Fruit fly (Drosophila melanogaster) whole organism, embryonic: ENCODE measurements around the gene CG9628.

Source experiments
- Adf1 ChIP-seq: fragments of 200-800 bp; sonication (Bioruptor generic); IDR thresholded peaks from 2 replicates; pipeline ENCODE4 v1.3.6; 2022; ENCODE audit warnings: missing biosample characterization, missing genetic modification characterization
- Atf3 ChIP-seq: fragments of 200-800 bp; sonication (Bioruptor generic); optimal IDR thresholded peaks from 3 replicates; lab custom pipeline; 2016; ENCODE audit warnings: missing biosample characterization, missing genetic modification characterization
- BEAF-32 ChIP-seq: fragments of 200-800 bp; sonication (Bioruptor generic); optimal IDR thresholded peaks from 3 replicates; lab custom pipeline; 2017; ENCODE audit warnings: missing biosample characterization, missing genetic modification characterization, mild to moderate bottlenecking, moderate library complexity, missing genetic modification reagents
- CG1024 ChIP-seq: fragments of 200-800 bp; sonication (Bioruptor generic); IDR thresholded peaks from 2 replicates; pipeline ENCODE4 v1.3.6; 2022; ENCODE audit warnings: missing biosample characterization, missing genetic modification characterization
- CG10366 ChIP-seq: fragments of 200-800 bp; sonication (Bioruptor generic); IDR thresholded peaks from 2 replicates; pipeline ENCODE4 v1.3.6; 2022; ENCODE audit warnings: missing biosample characterization, missing genetic modification characterization
- CG10979 ChIP-seq: fragments of 200-800 bp; sonication (Bioruptor generic); optimal IDR thresholded peaks from 2 replicates; lab custom pipeline; 2018; ENCODE audit warnings: missing biosample characterization, mild to moderate bottlenecking, missing genetic modification characterization, moderate library complexity
- CG13775 ChIP-seq: fragments of 200-800 bp; sonication (Bioruptor generic); optimal IDR thresholded peaks from 3 replicates; lab custom pipeline; 2017; ENCODE audit warnings: missing biosample characterization, mild to moderate bottlenecking, missing genetic modification characterization
- CG17186 ChIP-seq: fragments of 200-800 bp; sonication (Bioruptor generic); optimal IDR thresholded peaks from 3 replicates; lab custom pipeline; 2017; ENCODE audit warnings: missing biosample characterization, missing genetic modification reagents, missing genetic modification characterization
- CG17328 ChIP-seq: fragments of 200-800 bp; sonication (Bioruptor generic); IDR thresholded peaks from 2 replicates; pipeline ENCODE4 v1.3.6; 2022; ENCODE audit warnings: missing biosample characterization, missing genetic modification characterization
- CG17829 ChIP-seq: fragments of 200-800 bp; optimal IDR thresholded peaks from 2 replicates; lab custom pipeline; 2019; ENCODE audit warnings: missing biosample characterization, mild to moderate bottlenecking, missing genetic modification characterization, moderate library complexity
- CG1792 ChIP-seq: fragments of 200-800 bp; sonication (Bioruptor generic); optimal IDR thresholded peaks from 2 replicates; lab custom pipeline; 2016; ENCODE audit warnings: missing biosample characterization, missing genetic modification characterization
- CG18764 ChIP-seq: fragments of 200-800 bp; sonication (Bioruptor generic); optimal IDR thresholded peaks from 3 replicates; lab custom pipeline; 2016; ENCODE audit warnings: missing biosample characterization, missing genetic modification characterization
- CG2712 ChIP-seq: fragments of 200-800 bp; optimal IDR thresholded peaks from 3 replicates; lab custom pipeline; 2019; ENCODE audit warnings: missing biosample characterization, mild to moderate bottlenecking, missing genetic modification characterization, moderate library complexity
- CG31441 ChIP-seq: fragments of 200-800 bp; sonication (Bioruptor generic); IDR thresholded peaks from 2 replicates; pipeline ENCODE4 v1.3.6; 2022; ENCODE audit warnings: missing biosample characterization, missing genetic modification characterization
- CG33557 ChIP-seq: fragments of 200-800 bp; sonication (Bioruptor generic); optimal IDR thresholded peaks from 2 replicates; lab custom pipeline; 2019; ENCODE audit warnings: missing biosample characterization, mild to moderate bottlenecking, missing genetic modification characterization, moderate library complexity
- CG3726 ChIP-seq: fragments of 200-800 bp; sonication (Bioruptor generic); IDR thresholded peaks from 3 replicates; pipeline ENCODE4, ENCODE4 v1.3.6; 2022; ENCODE audit warnings: missing biosample characterization, missing genetic modification characterization
- CG3847 ChIP-seq: fragments of 200-800 bp; sonication (Bioruptor generic); IDR thresholded peaks from 2 replicates; pipeline ENCODE4 v1.3.6; 2022; ENCODE audit warnings: missing biosample characterization, missing genetic modification characterization
- CG6791 ChIP-seq: fragments of 200-800 bp; sonication (Bioruptor generic); IDR thresholded peaks from 3 replicates; pipeline ENCODE4 v1.3.6; 2022; ENCODE audit warnings: missing biosample characterization, missing genetic modification characterization; ENCODE audit not compliant: partially characterized antibody
- Doc3 ChIP-seq: fragments of 200-800 bp; sonication (Bioruptor generic); IDR thresholded peaks from 3 replicates; pipeline ENCODE4 v1.3.6; 2022; ENCODE audit warnings: missing biosample characterization, missing genetic modification characterization; ENCODE audit not compliant: partially characterized antibody
- E2f1 ChIP-seq: fragments of 200-800 bp; sonication (Bioruptor generic); IDR thresholded peaks from 2 replicates; pipeline ENCODE4 v1.3.6; 2022; ENCODE audit warnings: missing biosample characterization, missing genetic modification characterization
- Gsc ChIP-seq: fragments of 200-800 bp; sonication (Bioruptor generic); IDR thresholded peaks from 2 replicates; pipeline ENCODE4 v1.3.6; 2022; ENCODE audit warnings: missing biosample characterization, missing genetic modification characterization
- Hr39 ChIP-seq: fragments of >200 bp; optimal IDR thresholded peaks from 2 replicates; lab custom pipeline; 2017
- Jarid2 ChIP-seq: fragments of 200-800 bp; sonication (Bioruptor generic); optimal IDR thresholded peaks from 3 replicates; lab custom pipeline; 2017; ENCODE audit warnings: mild to moderate bottlenecking, missing biosample characterization, missing genetic modification reagents, missing genetic modification characterization
- NC2β ChIP-seq: fragments of 200-800 bp; sonication (Bioruptor generic); optimal IDR thresholded peaks from 2 replicates; lab custom pipeline; 2016; ENCODE audit warnings: missing biosample characterization, missing genetic modification characterization
- NFAT ChIP-seq: fragments of 200-800 bp; sonication (Bioruptor generic); IDR thresholded peaks from 2 replicates; pipeline ENCODE4 v1.3.6; 2022; ENCODE audit warnings: missing biosample characterization, missing genetic modification characterization
- NK7.1 ChIP-seq: fragments of 200-800 bp; sonication (Bioruptor generic); optimal IDR thresholded peaks from 3 replicates; lab custom pipeline; 2016; ENCODE audit warnings: missing biosample characterization, missing genetic modification characterization
- Sox100B ChIP-seq: fragments of 200-800 bp; sonication (Bioruptor generic); optimal IDR thresholded peaks from 3 replicates; lab custom pipeline; 2018; ENCODE audit warnings: missing biosample characterization, mild to moderate bottlenecking, missing genetic modification characterization
- Sox102F ChIP-seq: fragments of 200-800 bp; sonication (Bioruptor generic); optimal IDR thresholded peaks from 2 replicates; lab custom pipeline; 2018; ENCODE audit warnings: missing biosample characterization, mild to moderate bottlenecking, missing genetic modification characterization, moderate library complexity
- Sry-β ChIP-seq: fragments of 200-800 bp; sonication (Bioruptor generic); optimal IDR thresholded peaks from 2 replicates; lab custom pipeline; 2018; ENCODE audit warnings: missing biosample characterization, mild to moderate bottlenecking, missing genetic modification characterization, moderate library complexity
- Ssrp ChIP-seq: fragments of 200-800 bp; sonication (Bioruptor generic); optimal IDR thresholded peaks from 2 replicates; lab custom pipeline; 2018; ENCODE audit warnings: missing biosample characterization, mild to moderate bottlenecking, missing genetic modification characterization, moderate library complexity
- amos ChIP-seq: fragments of 200-800 bp; sonication (Bioruptor generic); IDR thresholded peaks from 2 replicates; pipeline ENCODE4 v1.3.6; 2022; ENCODE audit warnings: missing biosample characterization, missing genetic modification characterization; ENCODE audit not compliant: partially characterized antibody
- ash1 ChIP-seq: fragments of 200-800 bp; sonication (Bioruptor generic); optimal IDR thresholded peaks from 2 replicates; lab custom pipeline; 2018; ENCODE audit warnings: missing biosample characterization, mild to moderate bottlenecking, missing genetic modification characterization
- az2 ChIP-seq: fragments of 200-800 bp; sonication (Bioruptor generic); optimal IDR thresholded peaks from 3 replicates; lab custom pipeline; 2016; ENCODE audit warnings: missing biosample characterization, missing genetic modification characterization
- bigmax ChIP-seq: fragments of 200-800 bp; sonication (Bioruptor generic); optimal IDR thresholded peaks from 2 replicates; lab custom pipeline; 2018; ENCODE audit warnings: missing biosample characterization, mild to moderate bottlenecking, missing genetic modification characterization
- cato ChIP-seq: fragments of 200-800 bp; sonication (Bioruptor generic); optimal IDR thresholded peaks from 2 replicates; lab custom pipeline; 2016; ENCODE audit warnings: missing biosample characterization, missing genetic modification characterization, borderline replicate concordance
- danr ChIP-seq: fragments of 200-800 bp; sonication (Bioruptor generic); IDR thresholded peaks from 2 replicates; pipeline ENCODE4 v1.3.6; 2022; ENCODE audit warnings: missing biosample characterization, missing genetic modification characterization
- dmrt99B ChIP-seq: fragments of 200-800 bp; sonication (Bioruptor generic); optimal IDR thresholded peaks from 2 replicates; lab custom pipeline; 2018; ENCODE audit warnings: missing biosample characterization, mild to moderate bottlenecking, missing genetic modification characterization, moderate library complexity
- dpn ChIP-seq, 2 experiments: fragments of 200-800 bp; sonication (Bioruptor generic); optimal IDR thresholded peaks; 3 replicates each; lab custom pipeline; 2016; ENCODE audit warnings: missing biosample characterization in 2 of 2, missing genetic modification characterization in 2 of 2
- en ChIP-seq: fragments of 200-800 bp; sonication (Bioruptor generic); optimal IDR thresholded peaks from 2 replicates; lab custom pipeline; 2016; ENCODE audit warnings: missing biosample characterization, missing genetic modification characterization
- esg ChIP-seq: fragments of 200-800 bp; sonication (Bioruptor generic); conservative IDR thresholded peaks from 2 replicates; pipeline ENCODE4 v1.3.6; 2022; ENCODE audit warnings: missing biosample characterization, missing genetic modification characterization
- eyg ChIP-seq: fragments of 200-800 bp; sonication (Bioruptor generic); optimal IDR thresholded peaks from 3 replicates; lab custom pipeline; 2016; ENCODE audit warnings: missing biosample characterization, missing genetic modification characterization
- hb ChIP-seq: fragments of 200-800 bp; sonication (Bioruptor generic); IDR thresholded peaks from 3 replicates; pipeline ENCODE4 v1.3.6; 2022; ENCODE audit warnings: missing biosample characterization, missing genetic modification characterization; ENCODE audit not compliant: partially characterized antibody
- hkb ChIP-seq, 2 experiments: fragments of 200-800 bp in 1 of 2; fragments of >200 bp in 1 of 2; sonication (Bioruptor generic) in 1 of 2; IDR thresholded peaks in 1 of 2; optimal IDR thresholded peaks in 1 of 2; 2 replicates each; pipeline versions ENCODE4 v1.3.6 to Lab custom; 2017 to 2022; ENCODE audit warnings: missing biosample characterization in 1 of 2, missing genetic modification characterization in 1 of 2
- ind ChIP-seq: fragments of 200-800 bp; sonication (Bioruptor generic); optimal IDR thresholded peaks from 3 replicates; lab custom pipeline; 2016; ENCODE audit warnings: missing biosample characterization, missing genetic modification characterization
- luna ChIP-seq: fragments of 200-800 bp; sonication (Bioruptor generic); optimal IDR thresholded peaks from 2 replicates; lab custom pipeline; 2016; ENCODE audit warnings: missing biosample characterization, missing genetic modification characterization
- scrt ChIP-seq: fragments of 200-800 bp; sonication (Bioruptor generic); optimal IDR thresholded peaks from 2 replicates; lab custom pipeline; 2018; ENCODE audit warnings: missing biosample characterization, mild to moderate bottlenecking, missing genetic modification characterization, moderate library complexity
- sd ChIP-seq: fragments of 200-800 bp; sonication (Bioruptor generic); optimal IDR thresholded peaks from 3 replicates; lab custom pipeline; 2018; ENCODE audit warnings: missing biosample characterization, mild to moderate bottlenecking, missing genetic modification characterization, moderate library complexity
- slou ChIP-seq: fragments of 200-800 bp; sonication (Bioruptor generic); optimal IDR thresholded peaks from 3 replicates; lab custom pipeline; 2016; ENCODE audit warnings: missing biosample characterization, missing genetic modification characterization
- ssp ChIP-seq: fragments of 200-800 bp; sonication (Bioruptor generic); IDR thresholded peaks from 2 replicates; pipeline ENCODE4 v1.3.6; 2022; ENCODE audit warnings: missing biosample characterization, missing genetic modification characterization
- tin ChIP-seq: fragments of 200-800 bp; sonication (Bioruptor generic); optimal IDR thresholded peaks from 3 replicates; lab custom pipeline; 2016; ENCODE audit warnings: missing biosample characterization, missing genetic modification characterization
- tx ChIP-seq: fragments of 200-800 bp; sonication (Bioruptor generic); optimal IDR thresholded peaks from 2 replicates; lab custom pipeline; 2016; ENCODE audit warnings: missing biosample characterization, missing genetic modification characterization

Gene CG9628

dm6 chr3L:14574649-14575048, 47.9 kb upstream of the CG9628 start (continued):
- no peak for TF ChIP-seq Sox102F (GFP tag; lab: Kevin White, UChicago)
- no peak for TF ChIP-seq ash1 (GFP tag; lab: Kevin White, UChicago)
- no peak for TF ChIP-seq eyg (GFP tag; lab: Kevin White, UChicago)
- TF ChIP-seq E2f1 (GFP tag; lab: Robert Waterston, UW) = 0 out of 2 replicates have a peak, but pooled peaks have one; percentile 13
- TF ChIP-seq CG3726 (GFP tag; lab: Robert Waterston, UW) = no peak
- TF ChIP-seq Sox100B (GFP tag; lab: Kevin White, UChicago) = peak; percentile 14
- no peak for TF ChIP-seq sd (tag; lab: Kevin White, UChicago)
- TF ChIP-seq Ssrp = no peak
- peak; percentile 42; the same call in 1 of the 2 replicates for TF ChIP-seq CG31441 (GFP tag; lab: Robert Waterston, UW)
- TF ChIP-seq CG17186 (GFP tag; lab: Kevin White, UChicago) = no peak
- TF ChIP-seq NK7.1 = no peak
- no peak for TF ChIP-seq slou
- no peak for TF ChIP-seq CG1792 (GFP tag; lab: Kevin White, UChicago)
- TF ChIP-seq Jarid2 (GFP tag; lab: Kevin White, UChicago) = no peak
- TF ChIP-seq en = no peak
- no peak for TF ChIP-seq esg
- no peak for TF ChIP-seq CG1024 (GFP tag; lab: Robert Waterston, UW)
- no peak for TF ChIP-seq Atf3 (GFP tag; lab: Kevin White, UChicago)
- TF ChIP-seq NC2β (GFP tag; lab: Kevin White, UChicago) = no peak
- TF ChIP-seq Doc3 (GFP tag; lab: Robert Waterston, UW) = no peak
- no peak for TF ChIP-seq scrt
- no peak for TF ChIP-seq BEAF-32 (GFP tag; lab: Kevin White, UChicago)
- peak; percentile 28 for TF ChIP-seq CG10979 (tag; lab: Kevin White, UChicago)
- TF ChIP-seq tin (GFP tag; lab: Kevin White, UChicago) = peak; percentile 25
- no peak for TF ChIP-seq ssp (GFP tag; lab: Robert Waterston, UW)
- TF ChIP-seq Hr39 (lab: Kevin White, UChicago) = no peak
- TF ChIP-seq CG13775 (GFP tag; lab: Kevin White, UChicago) = no peak
- no peak for TF ChIP-seq Sry-β (GFP tag; lab: Kevin White, UChicago)
- 0 out of 2 replicates have a peak, but pooled peaks have one; percentile 35 for TF ChIP-seq danr
- no peak for TF ChIP-seq dpn (GFP tag; optimal IDR thresholded peaks at IDR 0.05; lab: Kevin White, UChicago)
- TF ChIP-seq CG18764 = no peak
- TF ChIP-seq bigmax = no peak
- TF ChIP-seq Gsc (GFP tag; lab: Robert Waterston, UW) = no peak
- no peak for TF ChIP-seq CG3847 (GFP tag; lab: Robert Waterston, UW)
- no peak for TF ChIP-seq tx (GFP tag; lab: Kevin White, UChicago)
- no peak for TF ChIP-seq hkb (optimal IDR thresholded peaks at IDR 0.05; lab: Kevin White, UChicago)
- peak; percentile 50 for TF ChIP-seq hkb (GFP tag; IDR thresholded peaks at IDR 0.05; lab: Robert Waterston, UW)
- no peak for TF ChIP-seq hb (GFP tag; lab: Robert Waterston, UW)
- TF ChIP-seq CG10366 (GFP tag; lab: Robert Waterston, UW) = 0 out of 2 replicates have a peak, but pooled peaks have one; percentile 14
- TF ChIP-seq az2 (GFP tag; lab: Kevin White, UChicago) = peak; percentile 8
- TF ChIP-seq CG2712 = peak; percentile 55
- peak; percentile 22 for TF ChIP-seq CG17829 (tag; lab: Kevin White, UChicago)
- peak; percentile 46 for TF ChIP-seq dmrt99B (tag; lab: Kevin White, UChicago)
- TF ChIP-seq ind = peak; percentile 4
- TF ChIP-seq cato (GFP tag; lab: Kevin White, UChicago) = no peak
- no peak for TF ChIP-seq CG17328 (GFP tag; lab: Robert Waterston, UW)
- TF ChIP-seq Adf1 (GFP tag; lab: Robert Waterston, UW) = no peak
- no peak for TF ChIP-seq luna
- no peak for TF ChIP-seq CG6791
- no peak for TF ChIP-seq NFAT (GFP tag; lab: Robert Waterston, UW)
- TF ChIP-seq CG33557 (GFP tag; lab: Kevin White, UChicago) = no peak
- TF ChIP-seq amos (GFP tag; lab: Robert Waterston, UW) = no peak
